Worm (Caenorhabditis elegans) whole organism, L2 larva: ENCODE data around the gene C39H7.4.

Experiments used
- C34F6.9 ChIP-seq: fragments of 150-350 bp; optimal IDR thresholded peaks from 2 replicates; lab custom pipeline; 2014; ENCODE audit warnings: missing biosample characterization, missing genetic modification characterization
- F13H6.1 ChIP-seq: sonication (generic microtip); optimal IDR thresholded peaks from 2 replicates; lab custom pipeline; 2016; ENCODE audit warnings: missing genetic modification characterization, missing compliant biosample characterization
- R02D3.7 ChIP-seq: fragments of 150-350 bp; optimal IDR thresholded peaks from 2 replicates; lab custom pipeline; 2014; ENCODE audit warnings: missing biosample characterization, missing genetic modification characterization
- Y55F3AM.14 ChIP-seq: fragments of 200-800 bp; sonication (Bioruptor generic); optimal IDR thresholded peaks from 2 replicates; lab custom pipeline; 2018; ENCODE audit warnings: mild to moderate bottlenecking, missing genetic modification characterization, missing compliant biosample characterization
- ZK546.5 ChIP-seq: sonication (generic microtip); optimal IDR thresholded peaks from 2 replicates; lab custom pipeline; 2017; ENCODE audit warnings: missing biosample characterization, missing genetic modification characterization
- alr-1 ChIP-seq: fragments of 150-350 bp; optimal IDR thresholded peaks from 2 replicates; lab custom pipeline; 2014; ENCODE audit warnings: missing biosample characterization, missing genetic modification characterization
- aly-2 ChIP-seq: fragments of 150-350 bp; optimal IDR thresholded peaks from 2 replicates; lab custom pipeline; 2014; ENCODE audit warnings: missing biosample characterization, missing genetic modification characterization
- ama-1 ChIP-seq: fragments of 150-350 bp; optimal IDR thresholded peaks from 2 replicates; lab custom pipeline; 2018; ENCODE audit warnings: inconsistent platforms
- blmp-1 ChIP-seq: sonication (generic microtip); optimal IDR thresholded peaks from 2 replicates; lab custom pipeline; 2017; ENCODE audit warnings: missing genetic modification characterization, mild to moderate bottlenecking, missing compliant biosample characterization, antibody characterized with exemption, moderate library complexity; ENCODE audit not compliant: insufficient read depth
- ceh-16 ChIP-seq: fragments of 150-350 bp; optimal IDR thresholded peaks from 2 replicates; lab custom pipeline; 2014; ENCODE audit warnings: missing biosample characterization, missing genetic modification characterization
- ceh-82 ChIP-seq: fragments of 150-350 bp; optimal IDR thresholded peaks from 2 replicates; lab custom pipeline; 2014; ENCODE audit warnings: missing biosample characterization, missing genetic modification characterization
- crh-2 ChIP-seq: sonication (generic microtip); optimal IDR thresholded peaks from 2 replicates; lab custom pipeline; 2017; ENCODE audit warnings: missing biosample characterization, missing genetic modification characterization
- dmd-4 ChIP-seq: sonication (generic microtip); optimal IDR thresholded peaks from 2 replicates; lab custom pipeline; 2017; ENCODE audit warnings: missing biosample characterization, missing genetic modification characterization
- egl-27 ChIP-seq: sonication (generic microtip); optimal IDR thresholded peaks from 3 replicates; lab custom pipeline; 2017; ENCODE audit warnings: missing biosample characterization, missing genetic modification reagents, missing genetic modification characterization
- elt-1 ChIP-seq: fragments of 150-350 bp; optimal IDR thresholded peaks from 2 replicates; lab custom pipeline; 2014; ENCODE audit warnings: missing biosample characterization, missing genetic modification characterization
- elt-3 ChIP-seq: sonication (generic microtip); optimal IDR thresholded peaks from 2 replicates; lab custom pipeline; 2017; ENCODE audit warnings: missing biosample characterization, missing genetic modification characterization
- fos-1 ChIP-seq: fragments of 150-350 bp; optimal IDR thresholded peaks from 2 replicates; lab custom pipeline; 2014; ENCODE audit warnings: missing biosample characterization, missing genetic modification characterization
- gmeb-1 ChIP-seq: fragments of 150-350 bp; optimal IDR thresholded peaks from 2 replicates; lab custom pipeline; 2014; ENCODE audit warnings: missing biosample characterization, missing genetic modification characterization
- lin-11 ChIP-seq: fragments of 150-350 bp; sonication (generic microtip); optimal IDR thresholded peaks from 2 replicates; lab custom pipeline; 2014; ENCODE audit warnings: missing biosample characterization, missing genetic modification characterization, inconsistent platforms, mixed read lengths
- lin-13 ChIP-seq: fragments of 150-350 bp; optimal IDR thresholded peaks from 2 replicates; lab custom pipeline; 2014; ENCODE audit warnings: missing biosample characterization, missing genetic modification reagents, missing genetic modification characterization
- lin-39 ChIP-seq: fragments of 150-350 bp; optimal IDR thresholded peaks from 2 replicates; lab custom pipeline; 2014; ENCODE audit warnings: missing biosample characterization, missing genetic modification reagents, missing genetic modification characterization
- lsy-2 ChIP-seq, 2 experiments: fragments of 150-350 bp in 1 of 2; sonication (generic microtip) in 1 of 2; optimal IDR thresholded peaks; 2 replicates each; lab custom pipeline; 2014 to 2017; ENCODE audit warnings: missing biosample characterization in 2 of 2, missing genetic modification characterization in 2 of 2
- mab-5 ChIP-seq: fragments of 150-350 bp; optimal IDR thresholded peaks from 2 replicates; lab custom pipeline; 2014; ENCODE audit warnings: missing biosample characterization, missing genetic modification characterization
- mbf-1 ChIP-seq: sonication (generic microtip); optimal IDR thresholded peaks from 2 replicates; lab custom pipeline; 2017; ENCODE audit warnings: missing biosample characterization, missing genetic modification characterization
- mdl-1 ChIP-seq, 2 experiments: fragments of 150-350 bp in 1 of 2; sonication (generic microtip) in 1 of 2; optimal IDR thresholded peaks; 2 replicates each; lab custom pipeline; 2017; ENCODE audit warnings: missing biosample characterization in 2 of 2, missing genetic modification characterization in 2 of 2
- nhr-10 ChIP-seq: sonication (generic microtip); optimal IDR thresholded peaks from 2 replicates; lab custom pipeline; 2017; ENCODE audit warnings: missing biosample characterization, missing genetic modification characterization
- nhr-11 ChIP-seq: fragments of 150-350 bp; optimal IDR thresholded peaks from 2 replicates; lab custom pipeline; 2014; ENCODE audit warnings: missing biosample characterization, missing genetic modification characterization
- nhr-12 ChIP-seq: fragments of 150-350 bp; optimal IDR thresholded peaks from 2 replicates; lab custom pipeline; 2014; ENCODE audit warnings: missing biosample characterization, missing genetic modification characterization
- nhr-129 ChIP-seq: fragments of 150-350 bp; optimal IDR thresholded peaks from 2 replicates; lab custom pipeline; 2014; ENCODE audit warnings: missing biosample characterization, missing genetic modification characterization
- nhr-21 ChIP-seq: fragments of 150-350 bp; optimal IDR thresholded peaks from 2 replicates; lab custom pipeline; 2014; ENCODE audit warnings: missing biosample characterization, missing genetic modification characterization
- nhr-23 ChIP-seq: fragments of 150-350 bp; optimal IDR thresholded peaks from 2 replicates; lab custom pipeline; 2014; ENCODE audit warnings: missing biosample characterization, missing genetic modification reagents, missing genetic modification characterization
- nhr-237 ChIP-seq: fragments of 150-350 bp; optimal IDR thresholded peaks from 2 replicates; lab custom pipeline; 2014; ENCODE audit warnings: missing biosample characterization, missing genetic modification characterization
- nhr-25 ChIP-seq: fragments of 150-350 bp; sonication (generic microtip); optimal IDR thresholded peaks from 3 replicates; lab custom pipeline; 2014; ENCODE audit warnings: missing biosample characterization, missing genetic modification characterization
- nhr-6 ChIP-seq: fragments of 150-350 bp; optimal IDR thresholded peaks from 2 replicates; lab custom pipeline; 2014; ENCODE audit warnings: missing biosample characterization, missing genetic modification characterization
- nhr-77 ChIP-seq: fragments of 150-350 bp; optimal IDR thresholded peaks from 2 replicates; lab custom pipeline; 2014; ENCODE audit warnings: missing biosample characterization, missing genetic modification characterization
- peb-1 ChIP-seq: fragments of 150-350 bp; optimal IDR thresholded peaks from 2 replicates; lab custom pipeline; 2014; ENCODE audit warnings: missing biosample characterization, missing genetic modification characterization
- sem-4 ChIP-seq: fragments of 150-350 bp; optimal IDR thresholded peaks from 2 replicates; lab custom pipeline; 2014; ENCODE audit warnings: missing biosample characterization, missing genetic modification reagents, missing genetic modification characterization
- skn-1 ChIP-seq: sonication (generic microtip); optimal IDR thresholded peaks from 2 replicates; lab custom pipeline; 2017; ENCODE audit warnings: missing biosample characterization, missing genetic modification characterization
- sma-3 ChIP-seq: sonication (generic microtip); optimal IDR thresholded peaks from 2 replicates; lab custom pipeline; 2016; ENCODE audit warnings: missing genetic modification reagents, missing genetic modification characterization, missing compliant biosample characterization
- sma-9 ChIP-seq, 2 experiments: fragments of 150-350 bp in 1 of 2; sonication (generic microtip) in 1 of 2; optimal IDR thresholded peaks; 2 replicates each; lab custom pipeline; 2014 to 2016; ENCODE audit warnings: missing genetic modification characterization in 2 of 2, mild to moderate bottlenecking in 1 of 2, missing biosample characterization in 1 of 2, missing compliant biosample characterization in 1 of 2, missing genetic modification reagents in 1 of 2, moderate library complexity in 1 of 2
- snpc-4 ChIP-seq: fragments of 150-350 bp; optimal IDR thresholded peaks from 2 replicates; lab custom pipeline; 2014; ENCODE audit warnings: missing biosample characterization, missing genetic modification characterization
- unc-39 ChIP-seq: fragments of 150-350 bp; optimal IDR thresholded peaks from 2 replicates; lab custom pipeline; 2014; ENCODE audit warnings: missing biosample characterization, missing genetic modification characterization
- unc-55 ChIP-seq: fragments of 150-350 bp; sonication (generic microtip); optimal IDR thresholded peaks from 3 replicates; lab custom pipeline; 2014; ENCODE audit warnings: missing biosample characterization, missing genetic modification reagents, missing genetic modification characterization
- unc-62 ChIP-seq: fragments of 150-350 bp; optimal IDR thresholded peaks from 2 replicates; lab custom pipeline; 2014; ENCODE audit warnings: missing biosample characterization, missing genetic modification reagents, missing genetic modification characterization
- zag-1 ChIP-seq: fragments of 150-350 bp; optimal IDR thresholded peaks from 2 replicates; lab custom pipeline; 2014; ENCODE audit warnings: missing biosample characterization, missing genetic modification characterization
- ztf-1 ChIP-seq: fragments of 200-800 bp; sonication (Bioruptor generic); conservative IDR thresholded peaks from 2 replicates; pipeline ENCODE4 v1.3.6; 2022; ENCODE audit warnings: missing genetic modification characterization, missing compliant biosample characterization
- ztf-11 ChIP-seq: sonication (generic microtip); optimal IDR thresholded peaks from 2 replicates; lab custom pipeline; 2017; ENCODE audit warnings: missing biosample characterization, missing genetic modification characterization
- ztf-4 ChIP-seq: fragments of 150-350 bp; optimal IDR thresholded peaks from 2 replicates; lab custom pipeline; 2014; ENCODE audit warnings: missing biosample characterization, missing genetic modification characterization

C39H7.4 gene

DNA sequence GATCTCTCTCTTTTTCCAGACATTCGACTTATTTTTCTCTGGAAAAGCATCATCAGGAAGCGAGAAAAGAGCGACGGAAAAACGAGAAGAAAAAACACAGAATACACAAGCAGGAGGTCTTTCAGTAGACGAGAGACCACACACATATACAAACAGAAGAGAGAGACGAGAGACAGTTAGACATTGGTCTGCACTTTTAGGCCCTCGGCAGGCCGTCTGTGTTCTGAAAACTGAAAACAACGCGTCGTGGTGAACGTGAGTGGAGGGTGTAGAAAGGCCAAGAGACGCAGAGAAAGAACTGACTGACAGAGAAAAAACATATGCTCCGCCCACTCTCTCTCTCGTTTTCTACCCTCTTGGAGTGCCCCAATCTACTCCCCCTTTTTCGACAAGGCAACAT lies 32.1 kb downstream of the C39H7.4 start:
- TF ChIP-seq F13H6.1 (peak; percentile 72), egl-27 (tag; lab: Kevin White, UChicago) (no peak), nhr-23 (tag; lab: Kevin White, UChicago) (no peak), ama-1 (lab: Kevin White, UChicago) (peak; percentile 14), elt-3 (no peak), zag-1 (tag; lab: Kevin White, UChicago) (peak; percentile 28), lsy-2 (tag; optimal IDR thresholded peaks at IDR 0.05; lab: Kevin White, UChicago) (peak in 1 of 2 experiments; percentile 64), nhr-12 (tag; lab: Kevin White, UChicago) (no peak), ztf-11 (tag; lab: Kevin White, UChicago) (no peak), C34F6.9 (peak; percentile 72), ztf-4 (tag; lab: Kevin White, UChicago) (peak; percentile 5), mab-5 (tag; lab: Kevin White, UChicago) (no peak), fos-1 (tag; lab: Kevin White, UChicago) (peak; percentile 66), lin-39 (no peak), alr-1 (tag; lab: Kevin White, UChicago) (no peak), nhr-6 (tag; lab: Kevin White, UChicago) (peak; percentile 27), skn-1 (no peak), sem-4 (tag; lab: Kevin White, UChicago) (peak; percentile 37), crh-2 (tag; lab: Kevin White, UChicago) (peak; percentile 86), nhr-129 (tag; lab: Kevin White, UChicago) (peak; percentile 73), nhr-25 (tag; lab: Kevin White, UChicago) (peak; percentile 40), lin-13 (peak; percentile 2), peb-1 (tag; lab: Kevin White, UChicago) (no peak), ztf-1 (GFP tag; lab: Robert Waterston, UW) (no peak), unc-62 (GFP tag; lab: Kevin White, UChicago) (no peak), unc-55 (GFP tag; lab: Kevin White, UChicago) (peak; percentile 36), blmp-1 (no peak), mbf-1 (tag; lab: Kevin White, UChicago) (no peak), gmeb-1 (tag; lab: Kevin White, UChicago) (no peak), nhr-10 (tag; lab: Kevin White, UChicago) (no peak), Y55F3AM.14 (GFP tag; lab: Kevin White, UChicago) (peak; percentile 71), nhr-21 (tag; lab: Kevin White, UChicago) (peak; percentile 55), nhr-237 (no peak), sma-3 (GFP tag; lab: Kevin White, UChicago) (peak; percentile 32), unc-39 (tag; lab: Kevin White, UChicago) (no peak), ceh-82 (no peak), dmd-4 (tag; lab: Kevin White, UChicago) (no peak), nhr-11 (tag; lab: Kevin White, UChicago) (no peak), R02D3.7 (no peak), mdl-1 (tag; optimal IDR thresholded peaks at IDR 0.05; lab: Kevin White, UChicago) (peak; percentile 18 to 21), ceh-16 (no peak), aly-2 (no peak), sma-9 (GFP tag; optimal IDR thresholded peaks at IDR 0.05; lab: Kevin White, UChicago) (peak; percentile 81), sma-9 (tag; optimal IDR thresholded peaks at IDR 0.05; lab: Kevin White, UChicago) (no peak), nhr-77 (tag; lab: Kevin White, UChicago) (no peak), snpc-4 (tag; lab: Kevin White, UChicago) (no peak), lin-11 (tag; lab: Kevin White, UChicago) (peak; percentile 49), elt-1 (tag; lab: Kevin White, UChicago) (no peak), ZK546.5 (no peak)
